Worm (Caenorhabditis elegans) whole organism, L1 larva: ENCODE results near the gene K09C4.4.

Experiments used
- dsc-1 ChIP-seq: sonication (generic microtip); optimal IDR thresholded peaks from 2 replicates; lab custom pipeline; 2016; ENCODE audit warnings: mild to moderate bottlenecking, missing genetic modification characterization, missing compliant biosample characterization
- ets-5 ChIP-seq: fragments of 200-800 bp; sonication (Bioruptor generic); IDR thresholded peaks from 2 replicates; pipeline ENCODE4 v1.3.6; 2022; ENCODE audit warnings: missing genetic modification characterization, missing compliant biosample characterization
- fkh-10 ChIP-seq: sonication (generic microtip); optimal IDR thresholded peaks from 2 replicates; lab custom pipeline; 2017; ENCODE audit warnings: missing biosample characterization, missing genetic modification reagents, missing genetic modification characterization
- fkh-4 ChIP-seq: sonication (generic microtip); optimal IDR thresholded peaks from 2 replicates; lab custom pipeline; 2016; ENCODE audit warnings: missing compliant biosample characterization, missing genetic modification characterization, borderline replicate concordance
- mef-2 ChIP-seq: fragments of 150-350 bp; optimal IDR thresholded peaks from 2 replicates; lab custom pipeline; 2014; ENCODE audit warnings: missing biosample characterization, missing genetic modification characterization

DNA sequence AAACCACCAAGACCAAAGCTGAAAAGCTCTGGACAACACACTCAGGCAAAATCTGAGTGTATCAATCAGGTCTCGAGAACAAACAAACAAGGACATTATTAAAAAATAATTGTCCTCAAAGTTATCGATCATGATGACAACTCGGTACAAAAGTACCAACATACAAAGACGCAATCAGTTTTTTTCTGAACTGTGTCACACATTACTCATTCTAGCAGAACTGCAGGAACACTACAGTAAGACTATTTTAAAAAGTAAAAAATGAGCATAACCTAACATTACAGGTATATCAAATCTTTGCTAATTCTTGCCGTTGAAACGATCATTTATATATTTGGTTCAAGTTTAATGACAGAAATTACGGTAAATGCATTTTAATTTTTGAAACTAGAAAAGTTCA is 6.9 kb downstream of the K09C4.4 start, which contains the start of gene K09C4.2:
- no peak for TF ChIP-seq fkh-4 (tag; lab: Kevin White, UChicago)
- TF ChIP-seq fkh-10 (GFP tag; lab: Kevin White, UChicago): no peak
- no peak for TF ChIP-seq mef-2 (tag; lab: Kevin White, UChicago)
- TF ChIP-seq ets-5: no peak
- TF ChIP-seq dsc-1: no peak
